Worm (Caenorhabditis elegans) whole organism, L2 larva: ENCODE results near the gene lips-3.

Experiments
- C34F6.9 ChIP-seq: fragments of 150-350 bp; optimal IDR thresholded peaks from 2 replicates; lab custom pipeline; 2014; ENCODE audit warnings: missing biosample characterization, missing genetic modification characterization
- F13H6.1 ChIP-seq: sonication (generic microtip); optimal IDR thresholded peaks from 2 replicates; lab custom pipeline; 2016; ENCODE audit warnings: missing genetic modification characterization, missing compliant biosample characterization
- Y55F3AM.14 ChIP-seq: fragments of 200-800 bp; sonication (Bioruptor generic); optimal IDR thresholded peaks from 2 replicates; lab custom pipeline; 2018; ENCODE audit warnings: mild to moderate bottlenecking, missing genetic modification characterization, missing compliant biosample characterization
- ZK546.5 ChIP-seq: sonication (generic microtip); optimal IDR thresholded peaks from 2 replicates; lab custom pipeline; 2017; ENCODE audit warnings: missing biosample characterization, missing genetic modification characterization
- aly-2 ChIP-seq: fragments of 150-350 bp; optimal IDR thresholded peaks from 2 replicates; lab custom pipeline; 2014; ENCODE audit warnings: missing biosample characterization, missing genetic modification characterization
- ama-1 ChIP-seq: fragments of 150-350 bp; optimal IDR thresholded peaks from 2 replicates; lab custom pipeline; 2018; ENCODE audit warnings: inconsistent platforms
- blmp-1 ChIP-seq: sonication (generic microtip); optimal IDR thresholded peaks from 2 replicates; lab custom pipeline; 2017; ENCODE audit warnings: missing genetic modification characterization, mild to moderate bottlenecking, missing compliant biosample characterization, antibody characterized with exemption, moderate library complexity; ENCODE audit not compliant: insufficient read depth
- ceh-16 ChIP-seq: fragments of 150-350 bp; optimal IDR thresholded peaks from 2 replicates; lab custom pipeline; 2014; ENCODE audit warnings: missing biosample characterization, missing genetic modification characterization
- ceh-82 ChIP-seq: fragments of 150-350 bp; optimal IDR thresholded peaks from 2 replicates; lab custom pipeline; 2014; ENCODE audit warnings: missing biosample characterization, missing genetic modification characterization
- crh-2 ChIP-seq: sonication (generic microtip); optimal IDR thresholded peaks from 2 replicates; lab custom pipeline; 2017; ENCODE audit warnings: missing biosample characterization, missing genetic modification characterization
- dmd-4 ChIP-seq: sonication (generic microtip); optimal IDR thresholded peaks from 2 replicates; lab custom pipeline; 2017; ENCODE audit warnings: missing biosample characterization, missing genetic modification characterization
- egl-27 ChIP-seq: sonication (generic microtip); optimal IDR thresholded peaks from 3 replicates; lab custom pipeline; 2017; ENCODE audit warnings: missing biosample characterization, missing genetic modification reagents, missing genetic modification characterization
- elt-1 ChIP-seq: fragments of 150-350 bp; optimal IDR thresholded peaks from 2 replicates; lab custom pipeline; 2014; ENCODE audit warnings: missing biosample characterization, missing genetic modification characterization
- elt-3 ChIP-seq: sonication (generic microtip); optimal IDR thresholded peaks from 2 replicates; lab custom pipeline; 2017; ENCODE audit warnings: missing biosample characterization, missing genetic modification characterization
- fos-1 ChIP-seq: fragments of 150-350 bp; optimal IDR thresholded peaks from 2 replicates; lab custom pipeline; 2014; ENCODE audit warnings: missing biosample characterization, missing genetic modification characterization
- lin-11 ChIP-seq: fragments of 150-350 bp; sonication (generic microtip); optimal IDR thresholded peaks from 2 replicates; lab custom pipeline; 2014; ENCODE audit warnings: missing biosample characterization, missing genetic modification characterization, inconsistent platforms, mixed read lengths
- lin-13 ChIP-seq: fragments of 150-350 bp; optimal IDR thresholded peaks from 2 replicates; lab custom pipeline; 2014; ENCODE audit warnings: missing biosample characterization, missing genetic modification reagents, missing genetic modification characterization
- lin-39 ChIP-seq: fragments of 150-350 bp; optimal IDR thresholded peaks from 2 replicates; lab custom pipeline; 2014; ENCODE audit warnings: missing biosample characterization, missing genetic modification reagents, missing genetic modification characterization
- lsy-2 ChIP-seq, 2 experiments: fragments of 150-350 bp in 1 of 2; sonication (generic microtip) in 1 of 2; optimal IDR thresholded peaks; 2 replicates each; lab custom pipeline; 2014 to 2017; ENCODE audit warnings: missing biosample characterization in 2 of 2, missing genetic modification characterization in 2 of 2
- mab-5 ChIP-seq: fragments of 150-350 bp; optimal IDR thresholded peaks from 2 replicates; lab custom pipeline; 2014; ENCODE audit warnings: missing biosample characterization, missing genetic modification characterization
- mbf-1 ChIP-seq: sonication (generic microtip); optimal IDR thresholded peaks from 2 replicates; lab custom pipeline; 2017; ENCODE audit warnings: missing biosample characterization, missing genetic modification characterization
- mdl-1 ChIP-seq, 2 experiments: fragments of 150-350 bp in 1 of 2; sonication (generic microtip) in 1 of 2; optimal IDR thresholded peaks; 2 replicates each; lab custom pipeline; 2017; ENCODE audit warnings: missing biosample characterization in 2 of 2, missing genetic modification characterization in 2 of 2
- nhr-10 ChIP-seq: sonication (generic microtip); optimal IDR thresholded peaks from 2 replicates; lab custom pipeline; 2017; ENCODE audit warnings: missing biosample characterization, missing genetic modification characterization
- nhr-11 ChIP-seq: fragments of 150-350 bp; optimal IDR thresholded peaks from 2 replicates; lab custom pipeline; 2014; ENCODE audit warnings: missing biosample characterization, missing genetic modification characterization
- nhr-12 ChIP-seq: fragments of 150-350 bp; optimal IDR thresholded peaks from 2 replicates; lab custom pipeline; 2014; ENCODE audit warnings: missing biosample characterization, missing genetic modification characterization
- nhr-129 ChIP-seq: fragments of 150-350 bp; optimal IDR thresholded peaks from 2 replicates; lab custom pipeline; 2014; ENCODE audit warnings: missing biosample characterization, missing genetic modification characterization
- nhr-21 ChIP-seq: fragments of 150-350 bp; optimal IDR thresholded peaks from 2 replicates; lab custom pipeline; 2014; ENCODE audit warnings: missing biosample characterization, missing genetic modification characterization
- nhr-23 ChIP-seq: fragments of 150-350 bp; optimal IDR thresholded peaks from 2 replicates; lab custom pipeline; 2014; ENCODE audit warnings: missing biosample characterization, missing genetic modification reagents, missing genetic modification characterization
- nhr-25 ChIP-seq: fragments of 150-350 bp; sonication (generic microtip); optimal IDR thresholded peaks from 3 replicates; lab custom pipeline; 2014; ENCODE audit warnings: missing biosample characterization, missing genetic modification characterization
- nhr-77 ChIP-seq: fragments of 150-350 bp; optimal IDR thresholded peaks from 2 replicates; lab custom pipeline; 2014; ENCODE audit warnings: missing biosample characterization, missing genetic modification characterization
- peb-1 ChIP-seq: fragments of 150-350 bp; optimal IDR thresholded peaks from 2 replicates; lab custom pipeline; 2014; ENCODE audit warnings: missing biosample characterization, missing genetic modification characterization
- sem-4 ChIP-seq: fragments of 150-350 bp; optimal IDR thresholded peaks from 2 replicates; lab custom pipeline; 2014; ENCODE audit warnings: missing biosample characterization, missing genetic modification reagents, missing genetic modification characterization
- skn-1 ChIP-seq: sonication (generic microtip); optimal IDR thresholded peaks from 2 replicates; lab custom pipeline; 2017; ENCODE audit warnings: missing biosample characterization, missing genetic modification characterization
- sma-9 ChIP-seq, 2 experiments: fragments of 150-350 bp in 1 of 2; sonication (generic microtip) in 1 of 2; optimal IDR thresholded peaks; 2 replicates each; lab custom pipeline; 2014 to 2016; ENCODE audit warnings: missing genetic modification characterization in 2 of 2, mild to moderate bottlenecking in 1 of 2, missing biosample characterization in 1 of 2, missing compliant biosample characterization in 1 of 2, missing genetic modification reagents in 1 of 2, moderate library complexity in 1 of 2
- snpc-4 ChIP-seq: fragments of 150-350 bp; optimal IDR thresholded peaks from 2 replicates; lab custom pipeline; 2014; ENCODE audit warnings: missing biosample characterization, missing genetic modification characterization
- unc-39 ChIP-seq: fragments of 150-350 bp; optimal IDR thresholded peaks from 2 replicates; lab custom pipeline; 2014; ENCODE audit warnings: missing biosample characterization, missing genetic modification characterization
- unc-55 ChIP-seq: fragments of 150-350 bp; sonication (generic microtip); optimal IDR thresholded peaks from 3 replicates; lab custom pipeline; 2014; ENCODE audit warnings: missing biosample characterization, missing genetic modification reagents, missing genetic modification characterization
- unc-62 ChIP-seq: fragments of 150-350 bp; optimal IDR thresholded peaks from 2 replicates; lab custom pipeline; 2014; ENCODE audit warnings: missing biosample characterization, missing genetic modification reagents, missing genetic modification characterization
- zag-1 ChIP-seq: fragments of 150-350 bp; optimal IDR thresholded peaks from 2 replicates; lab custom pipeline; 2014; ENCODE audit warnings: missing biosample characterization, missing genetic modification characterization
- ztf-1 ChIP-seq: fragments of 200-800 bp; sonication (Bioruptor generic); conservative IDR thresholded peaks from 2 replicates; pipeline ENCODE4 v1.3.6; 2022; ENCODE audit warnings: missing genetic modification characterization, missing compliant biosample characterization
- ztf-11 ChIP-seq: sonication (generic microtip); optimal IDR thresholded peaks from 2 replicates; lab custom pipeline; 2017; ENCODE audit warnings: missing biosample characterization, missing genetic modification characterization

The lips-3 gene

DNA sequence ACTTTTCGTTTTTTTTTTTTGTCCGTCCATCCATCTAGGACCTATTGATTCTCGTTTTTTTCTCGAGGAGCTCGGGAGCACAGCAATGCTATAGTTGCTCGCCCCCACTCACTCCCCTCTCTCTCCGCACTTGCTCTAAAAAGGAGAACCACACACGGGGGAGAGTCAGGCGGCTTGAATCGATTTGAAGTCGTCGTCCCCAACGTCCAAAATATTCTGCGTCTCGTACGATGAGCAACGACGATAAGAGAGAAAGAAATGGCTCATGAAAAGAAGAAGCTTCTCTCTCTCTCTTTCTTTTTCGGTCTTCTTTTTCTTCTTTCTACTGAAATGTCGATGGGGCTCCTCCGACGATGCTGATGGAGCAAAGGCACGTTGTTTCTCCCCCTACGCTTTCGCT lies 40.1 kb downstream of the lips-3 start:
- TF ChIP-seq Y55F3AM.14 (GFP tag; lab: Kevin White, UChicago): peak; percentile 69
- no peak for TF ChIP-seq nhr-25 (tag; lab: Kevin White, UChicago)
- no peak for TF ChIP-seq nhr-12 (tag; lab: Kevin White, UChicago)
- TF ChIP-seq nhr-21 (tag; lab: Kevin White, UChicago): no peak
- TF ChIP-seq mab-5 (tag; lab: Kevin White, UChicago): peak; percentile 40
- peak; percentile 35 for TF ChIP-seq sma-9 (GFP tag; optimal IDR thresholded peaks at IDR 0.05; lab: Kevin White, UChicago)
- no peak for TF ChIP-seq sma-9 (tag; optimal IDR thresholded peaks at IDR 0.05; lab: Kevin White, UChicago)
- peak; percentile 83 for TF ChIP-seq C34F6.9 (tag; lab: Kevin White, UChicago)
- TF ChIP-seq lsy-2 (tag; optimal IDR thresholded peaks at IDR 0.05; lab: Kevin White, UChicago): peak; percentile 55 to 70
- peak; percentile 88 for TF ChIP-seq zag-1 (tag; lab: Kevin White, UChicago)
- peak; percentile 63 for TF ChIP-seq F13H6.1
- TF ChIP-seq nhr-10 (tag; lab: Kevin White, UChicago): no peak
- TF ChIP-seq snpc-4 (tag; lab: Kevin White, UChicago): peak; percentile 28
- TF ChIP-seq lin-13: peak; percentile 36
- peak; percentile 68 for TF ChIP-seq nhr-129 (tag; lab: Kevin White, UChicago)
- TF ChIP-seq egl-27 (tag; lab: Kevin White, UChicago): peak; percentile 45
- TF ChIP-seq lin-11 (tag; lab: Kevin White, UChicago): peak; percentile 70
- no peak for TF ChIP-seq elt-3 (tag; lab: Kevin White, UChicago)
- no peak for TF ChIP-seq ztf-1 (GFP tag; lab: Robert Waterston, UW)
- TF ChIP-seq mdl-1 (tag; optimal IDR thresholded peaks at IDR 0.05; lab: Kevin White, UChicago): peak in 1 of 2 experiments; percentile 32
- no peak for TF ChIP-seq unc-62 (GFP tag; lab: Kevin White, UChicago)
- TF ChIP-seq blmp-1: no peak
- no peak for TF ChIP-seq fos-1
- TF ChIP-seq ama-1 (lab: Kevin White, UChicago): no peak
- no peak for TF ChIP-seq peb-1 (tag; lab: Kevin White, UChicago)
- peak; percentile 72 for TF ChIP-seq crh-2 (tag; lab: Kevin White, UChicago)
- TF ChIP-seq sem-4: peak; percentile 42
- TF ChIP-seq unc-55 (GFP tag; lab: Kevin White, UChicago): peak; percentile 91
- no peak for TF ChIP-seq mbf-1 (tag; lab: Kevin White, UChicago)
- no peak for TF ChIP-seq lin-39 (tag; lab: Kevin White, UChicago)

DNA sequence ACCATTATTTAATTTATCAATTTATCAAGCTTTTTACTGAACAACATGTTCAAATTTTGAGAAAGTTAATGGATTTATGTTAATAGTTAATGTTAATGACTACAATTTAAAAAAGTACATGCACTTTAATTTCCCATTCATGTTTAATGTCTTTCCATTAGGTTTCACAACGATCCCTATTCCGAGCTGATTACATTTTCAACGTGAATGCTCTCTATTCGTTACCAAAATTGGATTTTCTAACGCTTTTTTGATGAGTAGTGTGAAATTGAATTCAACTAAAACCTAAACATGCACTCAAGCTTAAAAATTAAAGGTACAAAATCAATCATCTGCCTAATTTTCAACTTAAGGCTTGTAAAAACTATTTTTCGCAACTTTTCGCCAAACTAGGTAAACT lies 41.1 kb downstream of the lips-3 start:
- TF ChIP-seq unc-55 (GFP tag; lab: Kevin White, UChicago): no peak
- no peak for TF ChIP-seq lsy-2 (tag; optimal IDR thresholded peaks at IDR 0.05; lab: Kevin White, UChicago)
- no peak for TF ChIP-seq ztf-1 (GFP tag; lab: Robert Waterston, UW)
- TF ChIP-seq nhr-77: no peak
- no peak for TF ChIP-seq ceh-16 (tag; lab: Kevin White, UChicago)
- no peak for TF ChIP-seq crh-2 (tag; lab: Kevin White, UChicago)
- no peak for TF ChIP-seq mdl-1 (tag; optimal IDR thresholded peaks at IDR 0.05; lab: Kevin White, UChicago)
- no peak for TF ChIP-seq ama-1 (lab: Kevin White, UChicago)
- TF ChIP-seq unc-39 (tag; lab: Kevin White, UChicago): no peak
- TF ChIP-seq ZK546.5 (tag; lab: Kevin White, UChicago): no peak
- no peak for TF ChIP-seq egl-27 (tag; lab: Kevin White, UChicago)
- TF ChIP-seq elt-1 (tag; lab: Kevin White, UChicago): no peak
- TF ChIP-seq nhr-11 (tag; lab: Kevin White, UChicago): no peak

DNA sequence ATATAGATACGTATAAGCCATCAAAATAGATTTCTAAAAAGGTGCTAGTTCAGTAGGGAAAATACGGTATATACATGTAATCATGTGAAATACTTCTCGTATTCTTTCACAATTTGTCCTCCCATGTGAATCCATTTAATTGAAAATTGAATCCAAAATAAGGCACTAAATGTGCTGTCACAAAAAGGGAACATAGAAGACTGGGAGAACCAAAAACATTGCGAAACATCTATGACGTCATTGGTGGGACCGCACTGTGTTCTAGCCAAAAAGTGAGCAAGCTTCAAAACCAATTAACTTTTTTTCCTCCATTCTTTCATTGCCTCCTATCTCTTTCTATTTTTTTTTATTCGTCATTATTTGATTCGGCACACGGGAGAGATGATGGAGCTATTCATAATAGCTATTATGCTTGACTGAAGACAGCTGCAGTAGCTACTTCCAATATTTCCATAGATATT lies 42.1 kb downstream of the lips-3 start, which contains the start of gene cdka-1:
Gene cdka-1 (plus strand): TSS at position 411 of the 461 bp plus-strand sequence.
- no peak for TF ChIP-seq ceh-82 (tag; lab: Kevin White, UChicago)
- TF ChIP-seq crh-2 (tag; lab: Kevin White, UChicago): peak; percentile 23
- peak; percentile 77 for TF ChIP-seq unc-55 (GFP tag; lab: Kevin White, UChicago)
- TF ChIP-seq nhr-23 (tag; lab: Kevin White, UChicago): no peak
- peak; percentile 63 for TF ChIP-seq C34F6.9 (tag; lab: Kevin White, UChicago)
- TF ChIP-seq blmp-1: no peak
- no peak for TF ChIP-seq ceh-16 (tag; lab: Kevin White, UChicago)
- TF ChIP-seq ZK546.5 (tag; lab: Kevin White, UChicago): no peak
- TF ChIP-seq egl-27 (tag; lab: Kevin White, UChicago): no peak
- TF ChIP-seq sem-4: peak; percentile 37
- no peak for TF ChIP-seq skn-1
- TF ChIP-seq Y55F3AM.14 (GFP tag; lab: Kevin White, UChicago): no peak
- no peak for TF ChIP-seq lin-13
- TF ChIP-seq unc-39 (tag; lab: Kevin White, UChicago): no peak
- peak; percentile 55 for TF ChIP-seq sma-9 (GFP tag; optimal IDR thresholded peaks at IDR 0.05; lab: Kevin White, UChicago)
- TF ChIP-seq sma-9 (tag; optimal IDR thresholded peaks at IDR 0.05; lab: Kevin White, UChicago): no peak
- no peak for TF ChIP-seq ztf-11 (tag; lab: Kevin White, UChicago)
- peak; percentile 77 for TF ChIP-seq zag-1 (tag; lab: Kevin White, UChicago)
- TF ChIP-seq elt-1 (tag; lab: Kevin White, UChicago): no peak
- no peak for TF ChIP-seq unc-62 (GFP tag; lab: Kevin White, UChicago)
- no peak for TF ChIP-seq aly-2 (tag; lab: Kevin White, UChicago)
- TF ChIP-seq dmd-4 (tag; lab: Kevin White, UChicago): no peak
- peak in 1 of 2 experiments; percentile 59 for TF ChIP-seq lsy-2 (tag; optimal IDR thresholded peaks at IDR 0.05; lab: Kevin White, UChicago)
- no peak for TF ChIP-seq F13H6.1
- no peak for TF ChIP-seq snpc-4 (tag; lab: Kevin White, UChicago)
